Fruit fly (Drosophila melanogaster) Kc167 (cell line): ENCODE measurements around the gene alpha-Est2.

Source experiments
- Sin3A ChIP-seq: fragments of >200 bp; optimal IDR thresholded peaks from 2 replicates; lab custom pipeline; 2018; ENCODE audit warnings: missing external identifiers
- insv ChIP-seq: fragments of >200 bp; optimal IDR thresholded peaks from 3 replicates; lab custom pipeline; 2018; ENCODE audit warnings: missing external identifiers
- psq ChIP-seq: fragments of >200 bp; optimal IDR thresholded peaks from 2 replicates; lab custom pipeline; 2017; ENCODE audit warnings: missing external identifiers
- ttk ChIP-seq: sonication (Bioruptor generic); optimal IDR thresholded peaks from 2 replicates; lab custom pipeline; 2017; ENCODE audit warnings: missing external identifiers

- TF ChIP-seq ttk (no peak), insv (lab: Kevin White, UChicago) (no peak), Sin3A (lab: Kevin White, UChicago) (no peak), psq (lab: Kevin White, UChicago) (no peak)
Observed at dm6 chr3R:7493171-7493570, 48.4 kb upstream of the alpha-Est2 start, which contains the start of gene CG42656.
